Worm (Caenorhabditis elegans): ENCODE measurements around the gene F35H8.12.

F35H8.12 gene

DNA sequence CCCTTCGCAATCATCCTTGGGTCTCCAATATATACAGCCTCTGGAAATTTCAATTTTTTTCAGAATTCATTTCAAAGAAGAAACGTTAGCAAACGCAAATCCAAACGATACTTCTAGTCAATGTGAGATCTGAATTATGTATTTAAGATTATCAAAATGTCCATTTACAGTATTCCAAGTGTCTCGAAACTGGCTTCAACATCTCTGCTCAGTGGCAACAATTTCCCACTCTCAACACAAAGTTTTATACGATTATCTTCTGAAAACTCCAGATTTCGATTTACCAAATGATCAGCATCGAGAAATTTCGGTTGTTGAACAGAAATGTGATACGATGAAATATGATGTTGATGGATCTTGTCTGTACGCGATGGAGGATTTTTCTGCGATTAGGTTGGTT is 4.9 kb downstream of the F35H8.12 start:
- no peak for TF ChIP-seq ces-1 (GFP tag; optimal IDR thresholded peaks at IDR 0.05)
- TF ChIP-seq nhr-12 (tag; optimal IDR thresholded peaks at IDR 0.05) = no peak
- TF ChIP-seq nhr-47 (tag; optimal IDR thresholded peaks at IDR 0.05) = no peak
- TF ChIP-seq mab-9 (GFP tag; IDR thresholded peaks at IDR 0.05) = no peak
- no peak for TF ChIP-seq ceh-90 (tag; optimal IDR thresholded peaks at IDR 0.05)
- TF ChIP-seq lsy-2 (tag; optimal IDR thresholded peaks at IDR 0.05) = no peak
- no peak for TF ChIP-seq nhr-237 (tag; optimal IDR thresholded peaks at IDR 0.05)
- no peak for TF ChIP-seq pag-3 (tag; optimal IDR thresholded peaks at IDR 0.05; ENCODE audit: borderline replicate concordance, insufficient read depth)
- TF ChIP-seq nhr-77 (tag; optimal IDR thresholded peaks at IDR 0.05) = no peak

DNA sequence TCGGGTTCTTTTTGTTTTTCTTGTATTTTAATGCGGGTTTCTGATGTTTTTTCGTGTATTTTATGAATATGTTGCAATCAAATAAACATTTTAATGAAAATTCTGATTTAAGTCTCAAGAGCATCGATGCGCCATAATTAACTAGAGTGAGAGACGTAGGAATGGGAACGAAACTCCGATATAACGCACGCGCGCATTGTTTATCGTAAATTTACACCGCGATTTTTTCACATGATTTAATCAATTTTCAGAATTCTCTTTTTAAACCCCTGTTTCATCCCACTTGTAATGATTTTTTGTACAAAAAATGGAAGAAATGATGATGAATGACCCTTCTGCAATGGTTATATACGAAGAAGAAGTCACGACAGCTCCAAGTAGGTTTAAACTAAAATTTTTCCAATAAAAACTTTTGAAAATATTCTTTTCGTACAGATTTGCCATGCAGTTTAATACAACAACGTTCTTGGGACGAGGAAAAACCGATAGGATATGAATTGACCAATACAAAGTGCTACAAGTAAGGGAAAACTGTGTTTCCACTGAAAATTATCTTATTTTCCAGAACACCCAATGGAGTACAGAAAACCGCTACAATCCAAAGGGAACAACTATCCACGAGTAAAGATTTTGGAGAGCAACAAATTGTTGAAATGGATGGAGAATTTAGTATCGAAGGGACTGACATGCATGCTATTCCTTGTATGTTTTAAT is 6.0 kb downstream of the F35H8.12 start, which contains the start of gene zfp-2:
Gene zfp-2, plus strand, starts transcription at position 214 of the 714 bp plus-strand sequence.
- TF ChIP-seq nhr-28 (tag; optimal IDR thresholded peaks at IDR 0.05) = no peak
- TF ChIP-seq dpl-1 (GFP tag; optimal IDR thresholded peaks at IDR 0.05) = peak in 2 of 3 experiments; percentile 5 to 44
- TF ChIP-seq nhr-71 (tag; optimal IDR thresholded peaks at IDR 0.05) = peak; percentile 3
- TF ChIP-seq ceh-82 (tag; optimal IDR thresholded peaks at IDR 0.05) = peak in 1 of 3 experiments; percentile 0
- TF ChIP-seq blmp-1 (tag; optimal IDR thresholded peaks at IDR 0.05) = peak; percentile 21
- peak; percentile 31 to 43 for TF ChIP-seq efl-1 (optimal IDR thresholded peaks at IDR 0.05)
- peak; percentile 31 to 89 for TF ChIP-seq efl-1 (GFP tag; optimal IDR thresholded peaks at IDR 0.05 in 1 of 2)
- peak; percentile 26 to 37 for TF ChIP-seq lin-35 (GFP tag; optimal IDR thresholded peaks at IDR 0.05)
- peak; percentile 26 for TF ChIP-seq snu-23 (GFP tag; optimal IDR thresholded peaks at IDR 0.05)
- peak; percentile 5 for TF ChIP-seq nhr-20 (tag; optimal IDR thresholded peaks at IDR 0.05)
- TF ChIP-seq egl-13 (tag; optimal IDR thresholded peaks at IDR 0.05) = no peak
- peak; percentile 12 to 57 for TF ChIP-seq lsy-2 (tag; optimal IDR thresholded peaks at IDR 0.05)
- TF ChIP-seq nhr-84 (tag; optimal IDR thresholded peaks at IDR 0.05) = no peak
- TF ChIP-seq fos-1 (tag; optimal IDR thresholded peaks at IDR 0.05) = no peak

DNA sequence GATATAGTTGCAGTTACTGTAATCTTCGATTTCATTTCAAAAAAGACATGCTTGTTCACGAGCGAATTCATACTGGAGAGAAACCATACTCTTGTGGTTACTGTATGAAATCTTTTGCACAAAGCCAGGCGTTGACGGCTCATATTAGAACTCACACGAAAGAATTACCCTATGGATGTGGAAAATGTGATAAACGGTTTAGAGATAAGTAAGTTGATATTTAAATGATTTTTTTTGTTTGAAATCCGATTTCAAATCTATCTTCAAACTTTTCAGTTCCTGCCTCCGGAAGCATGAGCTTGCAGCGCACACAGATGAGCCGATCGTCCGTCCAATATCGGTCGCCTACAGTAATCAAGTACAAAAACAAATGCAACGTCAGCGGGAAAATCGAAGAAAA is 7.3 kb downstream of the F35H8.12 start:
- TF ChIP-seq lsy-2 (tag; optimal IDR thresholded peaks at IDR 0.05) (no peak), jun-1 (tag; optimal IDR thresholded peaks at IDR 0.05) (no peak), nhr-19 (GFP tag; conservative IDR thresholded peaks at IDR 0.05) (no peak), fkh-4 (tag; optimal IDR thresholded peaks at IDR 0.05; ENCODE audit: borderline replicate concordance) (no peak), F16B12.6 (tag; optimal IDR thresholded peaks at IDR 0.05) (no peak), aly-2 (tag; optimal IDR thresholded peaks at IDR 0.05) (no peak), rnt-1 (tag; optimal IDR thresholded peaks at IDR 0.05) (no peak), ceh-82 (tag; optimal IDR thresholded peaks at IDR 0.05) (no peak), zip-4 (GFP tag; optimal IDR thresholded peaks at IDR 0.05) (no peak)

DNA sequence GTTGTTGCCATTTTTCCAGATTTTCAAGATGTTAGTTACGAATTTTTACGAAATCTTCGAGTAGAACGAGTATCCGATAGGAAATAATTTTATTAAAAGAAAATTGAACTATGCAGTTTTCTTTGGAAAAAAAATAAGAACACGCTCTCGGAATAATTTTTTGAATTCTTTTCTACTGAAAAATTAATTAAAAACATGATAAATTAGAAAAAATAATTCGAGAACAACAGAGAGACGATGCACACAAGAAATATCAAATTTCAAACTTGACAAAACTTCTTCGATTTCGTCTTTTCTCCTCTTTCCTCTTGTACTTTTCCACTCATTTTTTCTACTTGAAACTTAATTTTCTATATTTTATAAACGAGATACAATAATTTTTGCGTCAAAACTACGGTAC is 8.3 kb downstream of the F35H8.12 start, which contains the start of gene F35H8.4:
Gene F35H8.4, minus strand, starts transcription at position 101 of the 400 bp plus-strand sequence.
- TF ChIP-seq efl-1 (optimal IDR thresholded peaks at IDR 0.05) = no peak
- peak in 1 of 2 experiments; percentile 55 for TF ChIP-seq efl-1 (GFP tag; optimal IDR thresholded peaks at IDR 0.05 in 1 of 2)
- no peak for TF ChIP-seq lsy-2 (tag; optimal IDR thresholded peaks at IDR 0.05)

DNA sequence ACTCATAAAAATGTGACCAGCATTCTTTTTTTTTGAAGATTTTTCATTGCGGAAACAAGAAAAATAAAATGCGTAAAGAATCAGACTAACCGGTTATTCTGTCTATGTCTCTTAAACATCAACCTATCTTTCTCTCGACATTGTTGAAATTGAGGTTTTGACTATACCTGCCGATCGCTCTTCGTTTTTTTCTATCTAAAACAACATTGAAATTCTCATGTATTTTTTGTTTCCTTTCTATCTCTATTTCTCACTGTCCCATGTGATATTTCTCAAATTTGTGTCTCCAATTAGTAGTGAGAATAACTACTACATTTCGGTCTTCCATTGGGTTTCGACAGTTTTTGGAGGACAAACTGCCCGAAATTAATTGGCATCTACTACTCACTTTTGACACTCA is 9.3 kb downstream of the F35H8.12 start:
- peak in 1 of 2 experiments; percentile 36 for TF ChIP-seq lin-35 (GFP tag; optimal IDR thresholded peaks at IDR 0.05)
- peak; percentile 15 for TF ChIP-seq blmp-1 (tag; optimal IDR thresholded peaks at IDR 0.05)
- no peak for TF ChIP-seq ceh-63 (GFP tag; optimal IDR thresholded peaks at IDR 0.05)
- no peak for TF ChIP-seq dpl-1 (GFP tag; optimal IDR thresholded peaks at IDR 0.05)
- TF ChIP-seq lin-14 (GFP tag; optimal IDR thresholded peaks at IDR 0.05) = peak; percentile 72
- TF ChIP-seq ceh-88 (GFP tag; IDR thresholded peaks at IDR 0.05) = no peak
- no peak for TF ChIP-seq lir-3 (tag; optimal IDR thresholded peaks at IDR 0.05; ENCODE audit: poor library complexity)
- peak; percentile 60 for TF ChIP-seq snu-23 (GFP tag; optimal IDR thresholded peaks at IDR 0.05)
- TF ChIP-seq efl-1 (optimal IDR thresholded peaks at IDR 0.05) = no peak
- peak in 1 of 2 experiments; percentile 56 for TF ChIP-seq efl-1 (GFP tag; optimal IDR thresholded peaks at IDR 0.05 in 1 of 2)
- peak; percentile 12 for TF ChIP-seq tbx-2 (tag; optimal IDR thresholded peaks at IDR 0.05)
- no peak for TF ChIP-seq fkh-8 (tag; optimal IDR thresholded peaks at IDR 0.05)
- TF ChIP-seq elt-3 (tag; optimal IDR thresholded peaks at IDR 0.05) = peak in 2 of 6 experiments; percentile 9 to 34
- TF ChIP-seq nhr-20 (tag; optimal IDR thresholded peaks at IDR 0.05) = peak; percentile 69
- TF ChIP-seq mep-1 (tag; optimal IDR thresholded peaks at IDR 0.05) = peak; percentile 47
- peak; percentile 73 for TF ChIP-seq grh-1 (GFP tag; IDR thresholded peaks at IDR 0.05)
- peak; percentile 47 for TF ChIP-seq nhr-71 (tag; optimal IDR thresholded peaks at IDR 0.05)
- TF ChIP-seq ztf-4 (tag; optimal IDR thresholded peaks at IDR 0.05) = no peak
- TF ChIP-seq nhr-85 (tag) = peak; percentile 94
- peak; percentile 22 to 36 for TF ChIP-seq lsy-2 (tag; optimal IDR thresholded peaks at IDR 0.05)
- TF ChIP-seq unc-30 (tag; optimal IDR thresholded peaks at IDR 0.05) = no peak

All from whole organism, L1 larva.